Worm (Caenorhabditis elegans) whole organism, late embryonic: ENCODE data around the gene enpp-1.

Experiments
- K09A11.1 ChIP-seq: sonication (generic microtip); optimal IDR thresholded peaks from 2 replicates; lab custom pipeline; 2017; ENCODE audit warnings: antibody characterized with exemption, mild to moderate bottlenecking, missing genetic modification characterization, missing compliant biosample characterization; ENCODE audit not compliant: insufficient read depth
- T23F11.4 ChIP-seq: fragments of 200-800 bp; sonication (Bioruptor generic); optimal IDR thresholded peaks from 2 replicates; lab custom pipeline; 2018; ENCODE audit warnings: mild to moderate bottlenecking, missing genetic modification characterization, missing compliant biosample characterization
- ama-1 ChIP-seq: fragments of 150-350 bp; optimal IDR thresholded peaks from 2 replicates; lab custom pipeline; 2014
- ets-4 ChIP-seq: sonication (generic microtip); optimal IDR thresholded peaks from 2 replicates; lab custom pipeline; 2016; ENCODE audit warnings: missing genetic modification characterization, missing compliant biosample characterization

DNA sequence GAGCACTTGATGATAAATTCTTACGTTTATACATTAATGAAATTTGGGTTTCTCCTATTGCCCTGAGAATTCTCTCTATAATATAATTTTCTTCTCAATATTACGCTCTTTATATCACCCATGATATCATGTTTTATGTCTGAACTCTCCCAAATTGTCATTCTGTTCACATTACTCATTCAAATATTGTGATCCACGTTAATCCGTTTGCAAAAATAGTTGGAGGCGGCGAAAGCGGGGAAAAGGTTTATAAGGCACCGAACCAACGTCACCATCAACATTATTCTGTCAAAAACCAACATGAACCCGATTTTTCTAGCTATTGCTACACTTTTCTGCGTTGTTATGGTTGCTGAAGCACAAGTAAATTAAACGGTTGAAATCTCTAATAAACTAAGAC, 21.6 kb downstream of the enpp-1 start, which contains the start of gene C27A7.8:
- TF ChIP-seq T23F11.4 (GFP tag; lab: Kevin White, UChicago) (no peak), ama-1 (lab: Kevin White, UChicago) (no peak), ets-4 (no peak), K09A11.1 (tag; lab: Kevin White, UChicago) (no peak)
